Fruit fly (Drosophila melanogaster) whole organism, embryonic: Measurements from ENCODE around the gene CG13912.
A peak's percentile ranks its signal among the peaks of the same experiment; 100 is the strongest.

Experiments used
- B-H2 ChIP-seq: fragments of 200-800 bp; sonication (Bioruptor generic); optimal IDR thresholded peaks from 2 replicates; lab custom pipeline; 2018; ENCODE audit warnings: missing biosample characterization, mild to moderate bottlenecking, missing genetic modification characterization
- CG11504 ChIP-seq: fragments of 200-800 bp; sonication (Bioruptor generic); optimal IDR thresholded peaks from 3 replicates; lab custom pipeline; 2019; ENCODE audit warnings: missing biosample characterization, mild to moderate bottlenecking, missing genetic modification characterization, moderate library complexity
- CG13424 ChIP-seq: fragments of 200-800 bp; sonication (Bioruptor generic); optimal IDR thresholded peaks from 2 replicates; lab custom pipeline; 2019; ENCODE audit warnings: missing biosample characterization, mild to moderate bottlenecking, missing genetic modification characterization, moderate library complexity
- CG14441 ChIP-seq: fragments of 200-800 bp; sonication (Bioruptor generic); IDR thresholded peaks from 2 replicates; pipeline ENCODE4 v1.3.6; 2022; ENCODE audit warnings: missing biosample characterization, missing genetic modification characterization
- CG14667 ChIP-seq: fragments of 200-800 bp; sonication (Bioruptor generic); IDR thresholded peaks from 2 replicates; pipeline ENCODE4 v1.3.6; 2022; ENCODE audit warnings: missing biosample characterization, missing genetic modification characterization
- CG1603 ChIP-seq: fragments of 200-800 bp; sonication (Bioruptor generic); optimal IDR thresholded peaks from 2 replicates; lab custom pipeline; 2019; ENCODE audit warnings: missing biosample characterization, mild to moderate bottlenecking, missing genetic modification characterization, moderate library complexity
- CG17328 ChIP-seq: fragments of 200-800 bp; sonication (Bioruptor generic); IDR thresholded peaks from 2 replicates; pipeline ENCODE4 v1.3.6; 2022; ENCODE audit warnings: missing biosample characterization, missing genetic modification characterization
- CG2712 ChIP-seq: fragments of 200-800 bp; optimal IDR thresholded peaks from 3 replicates; lab custom pipeline; 2019; ENCODE audit warnings: missing biosample characterization, mild to moderate bottlenecking, missing genetic modification characterization, moderate library complexity
- CG30403 ChIP-seq: fragments of 200-800 bp; sonication (Bioruptor generic); optimal IDR thresholded peaks from 3 replicates; lab custom pipeline; 2016; ENCODE audit warnings: missing biosample characterization, missing genetic modification characterization
- CG31224 ChIP-seq: fragments of 200-800 bp; sonication (Bioruptor generic); IDR thresholded peaks from 2 replicates; pipeline ENCODE4 v1.3.6; 2022; ENCODE audit warnings: missing biosample characterization, missing genetic modification characterization
- CG4404 ChIP-seq: fragments of 200-800 bp; sonication (Bioruptor generic); IDR thresholded peaks from 2 replicates; pipeline ENCODE4 v1.3.6; 2022; ENCODE audit warnings: missing biosample characterization, missing genetic modification characterization
- CG4854 ChIP-seq: fragments of 200-800 bp; sonication (Bioruptor generic); optimal IDR thresholded peaks from 2 replicates; lab custom pipeline; 2016; ENCODE audit warnings: missing biosample characterization, missing genetic modification characterization, inconsistent platforms
- CG7556 ChIP-seq: fragments of 200-800 bp; sonication (Bioruptor generic); optimal IDR thresholded peaks from 2 replicates; lab custom pipeline; 2017; ENCODE audit warnings: missing biosample characterization, mild to moderate bottlenecking, missing genetic modification characterization
- CG8290 ChIP-seq, 3 experiments: fragments of 200-800 bp; sonication (Bioruptor generic); optimal IDR thresholded peaks; 2 replicates each; lab custom pipeline; 2016 to 2019; ENCODE audit warnings: missing biosample characterization in 3 of 3, missing genetic modification characterization in 3 of 3, mild to moderate bottlenecking in 2 of 3, moderate library complexity in 1 of 3
- CG9876 ChIP-seq: fragments of 200-800 bp; sonication (Bioruptor generic); optimal IDR thresholded peaks from 2 replicates; lab custom pipeline; 2016; ENCODE audit warnings: missing biosample characterization, missing genetic modification characterization
- CHES-1-like ChIP-seq: fragments of 200-800 bp; sonication (Bioruptor generic); optimal IDR thresholded peaks from 2 replicates; lab custom pipeline; 2016; ENCODE audit warnings: missing biosample characterization, missing genetic modification characterization
- D19B ChIP-seq: fragments of 200-800 bp; sonication (Bioruptor generic); optimal IDR thresholded peaks from 2 replicates; lab custom pipeline; 2017; ENCODE audit warnings: missing biosample characterization, mild to moderate bottlenecking, missing genetic modification characterization
- Dad ChIP-seq: fragments of 200-800 bp; sonication (Bioruptor generic); optimal IDR thresholded peaks from 3 replicates; lab custom pipeline; 2016; ENCODE audit warnings: missing biosample characterization, missing genetic modification characterization
- Ets65A ChIP-seq: fragments of 200-800 bp; sonication (Bioruptor generic); peaks from one replicate; lab custom pipeline; 2016; ENCODE audit warnings: missing biosample characterization, missing genetic modification characterization
- Gug ChIP-seq: fragments of 200-800 bp; sonication (Bioruptor generic); IDR thresholded peaks from 4 replicates; pipeline ENCODE4 v1.3.6; 2022; ENCODE audit warnings: missing biosample characterization, missing genetic modification characterization
- H15 ChIP-seq: fragments of 200-800 bp; sonication (Bioruptor generic); IDR thresholded peaks from 3 replicates; pipeline ENCODE4 v1.3.6; 2022; ENCODE audit warnings: missing biosample characterization, missing genetic modification characterization
- H2.0 ChIP-seq: fragments of 200-800 bp; sonication (Bioruptor generic); IDR thresholded peaks from 2 replicates; pipeline ENCODE4 v1.3.6; 2022; ENCODE audit warnings: missing biosample characterization, missing genetic modification characterization
- HmgZ ChIP-seq: fragments of 200-800 bp; sonication (Bioruptor generic); optimal IDR thresholded peaks from 2 replicates; lab custom pipeline; 2018; ENCODE audit warnings: missing biosample characterization, mild to moderate bottlenecking, missing genetic modification characterization
- Med ChIP-seq: fragments of 200-800 bp; sonication (Bioruptor generic); peaks from one replicate; lab custom pipeline; 2016; ENCODE audit warnings: missing biosample characterization, missing genetic modification characterization, mild to moderate bottlenecking, inconsistent platforms, moderate library complexity
- Oli ChIP-seq: fragments of 200-800 bp; sonication (Bioruptor generic); optimal IDR thresholded peaks from 2 replicates; lab custom pipeline; 2018; ENCODE audit warnings: missing biosample characterization, mild to moderate bottlenecking, missing genetic modification characterization, moderate library complexity
- Ravus ChIP-seq: fragments of 200-800 bp; sonication (Bioruptor generic); IDR thresholded peaks from 2 replicates; pipeline ENCODE4 v1.3.6; 2022; ENCODE audit warnings: missing biosample characterization, missing genetic modification characterization
- Sox102F ChIP-seq: fragments of 200-800 bp; sonication (Bioruptor generic); optimal IDR thresholded peaks from 2 replicates; lab custom pipeline; 2018; ENCODE audit warnings: missing biosample characterization, mild to moderate bottlenecking, missing genetic modification characterization, moderate library complexity
- Xbp1 ChIP-seq: fragments of 200-800 bp; sonication (Bioruptor generic); optimal IDR thresholded peaks from 3 replicates; lab custom pipeline; 2016; ENCODE audit warnings: missing biosample characterization, mild to moderate bottlenecking, missing genetic modification characterization
- Xrp1 ChIP-seq: fragments of 200-800 bp; sonication (Bioruptor generic); IDR thresholded peaks from 2 replicates; pipeline ENCODE4 v1.3.6; 2022; ENCODE audit warnings: missing biosample characterization, missing genetic modification characterization
- ab ChIP-seq: fragments of 200-800 bp; sonication (Bioruptor generic); optimal IDR thresholded peaks from 2 replicates; lab custom pipeline; 2016; ENCODE audit warnings: missing biosample characterization, missing genetic modification characterization
- abd-A ChIP-seq: fragments of 200-800 bp; sonication (Bioruptor generic); optimal IDR thresholded peaks from 3 replicates; lab custom pipeline; 2019; ENCODE audit warnings: missing biosample characterization, mild to moderate bottlenecking, missing genetic modification characterization, moderate library complexity
- al ChIP-seq: fragments of 200-800 bp; sonication (Bioruptor generic); IDR thresholded peaks from 2 replicates; pipeline ENCODE4 v1.3.6; 2022; ENCODE audit warnings: missing biosample characterization, missing genetic modification characterization
- ara ChIP-seq: fragments of 200-800 bp; sonication (Bioruptor generic); IDR thresholded peaks from 2 replicates; pipeline ENCODE4 v1.3.6; 2022; ENCODE audit warnings: missing biosample characterization, missing genetic modification characterization
- bsh ChIP-seq, 2 experiments: fragments of 200-800 bp; sonication (Bioruptor generic); optimal IDR thresholded peaks; 2 replicates each; lab custom pipeline; 2017 to 2018; ENCODE audit warnings: mild to moderate bottlenecking in 2 of 2, missing biosample characterization in 2 of 2, missing genetic modification characterization in 2 of 2, moderate library complexity in 1 of 2
- dati ChIP-seq: fragments of 200-800 bp; sonication (Bioruptor generic); IDR thresholded peaks from 2 replicates; pipeline ENCODE4 v1.3.6; 2022; ENCODE audit warnings: missing biosample characterization, missing genetic modification characterization
- gem ChIP-seq: fragments of 200-800 bp; sonication (Bioruptor generic); optimal IDR thresholded peaks from 2 replicates; lab custom pipeline; 2019; ENCODE audit warnings: missing biosample characterization, mild to moderate bottlenecking, missing genetic modification characterization, moderate library complexity
- ken ChIP-seq: fragments of 200-800 bp; sonication (Bioruptor generic); IDR thresholded peaks from 3 replicates; pipeline ENCODE4 v1.3.6; 2022; ENCODE audit warnings: missing biosample characterization, missing genetic modification characterization
- lilli ChIP-seq: fragments of 200-800 bp; sonication (Bioruptor generic); optimal IDR thresholded peaks from 3 replicates; lab custom pipeline; 2016; ENCODE audit warnings: missing biosample characterization, missing genetic modification characterization
- prd ChIP-seq, 3 experiments: fragments of >200 bp in 2 of 3; fragments of 200-800 bp in 1 of 3; sonication (Bioruptor generic) in 1 of 3; optimal IDR thresholded peaks in 2 of 3; IDR thresholded peaks in 1 of 3; 2 replicates in 2 of 3; 3 replicates in 1 of 3; pipeline versions ENCODE4 v1.3.6 to Lab custom; 2017 to 2022; ENCODE audit warnings: missing biosample characterization in 1 of 3, missing genetic modification characterization in 1 of 3
- row ChIP-seq: fragments of 200-800 bp; sonication (Bioruptor generic); IDR thresholded peaks from 3 replicates; pipeline ENCODE4 v1.3.6; 2022; ENCODE audit warnings: missing biosample characterization, missing genetic modification characterization
- scrt ChIP-seq: fragments of 200-800 bp; sonication (Bioruptor generic); optimal IDR thresholded peaks from 2 replicates; lab custom pipeline; 2018; ENCODE audit warnings: missing biosample characterization, mild to moderate bottlenecking, missing genetic modification characterization, moderate library complexity
- sens ChIP-seq: fragments of 200-800 bp; sonication (Bioruptor generic); peaks from one replicate; lab custom pipeline; 2016; ENCODE audit warnings: missing biosample characterization, missing genetic modification characterization
- slbo ChIP-seq: fragments of 200-800 bp; sonication (Bioruptor generic); IDR thresholded peaks from 2 replicates; pipeline ENCODE4 v1.3.6; 2022; ENCODE audit warnings: missing biosample characterization, missing genetic modification characterization
- tgo ChIP-seq: fragments of 200-800 bp; sonication (Bioruptor generic); IDR thresholded peaks from 3 replicates; pipeline ENCODE4 v1.3.6; 2022; ENCODE audit warnings: missing biosample characterization, missing genetic modification characterization
- tin ChIP-seq: fragments of 200-800 bp; sonication (Bioruptor generic); optimal IDR thresholded peaks from 3 replicates; lab custom pipeline; 2016; ENCODE audit warnings: missing biosample characterization, missing genetic modification characterization
- trh ChIP-seq: fragments of 200-800 bp; sonication (Bioruptor generic); optimal IDR thresholded peaks from 2 replicates; lab custom pipeline; 2016; ENCODE audit warnings: missing biosample characterization, missing genetic modification characterization
- tx ChIP-seq: fragments of 200-800 bp; sonication (Bioruptor generic); optimal IDR thresholded peaks from 2 replicates; lab custom pipeline; 2016; ENCODE audit warnings: missing biosample characterization, missing genetic modification characterization
- zfh1 ChIP-seq: fragments of 200-800 bp; sonication (Bioruptor generic); IDR thresholded peaks from 3 replicates; pipeline ENCODE4 v1.3.6; 2022; ENCODE audit warnings: missing biosample characterization, missing genetic modification characterization

The CG13912 gene

DNA sequence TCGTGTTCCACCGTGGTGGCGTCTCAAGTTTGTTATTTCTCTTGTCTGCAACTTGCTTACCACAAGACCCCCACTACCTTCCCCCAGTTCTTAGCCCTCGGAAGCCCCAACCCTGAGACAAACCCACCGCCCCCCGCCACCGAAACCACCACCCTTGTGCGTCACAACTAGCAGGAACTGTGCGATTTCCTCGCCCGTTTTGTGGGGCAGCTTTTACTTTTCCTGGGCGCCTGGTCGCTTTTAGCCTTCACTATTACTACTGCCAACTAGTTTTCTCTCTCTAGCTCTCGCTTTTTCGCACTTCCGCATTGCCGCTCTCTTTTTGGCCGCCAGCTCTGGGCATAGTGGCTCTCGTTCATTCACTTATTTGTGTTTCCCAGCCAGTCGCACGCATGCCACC, 42.9 kb upstream of the CG13912 start:
- TF ChIP-seq CG4854 (GFP tag; lab: Kevin White, UChicago) (no peak), CG31224 (GFP tag; lab: Robert Waterston, UW) (peak; percentile 97), abd-A (peak; percentile 78), scrt (GFP tag; lab: Kevin White, UChicago) (peak; percentile 40), HmgZ (tag; lab: Kevin White, UChicago) (no peak)

DNA sequence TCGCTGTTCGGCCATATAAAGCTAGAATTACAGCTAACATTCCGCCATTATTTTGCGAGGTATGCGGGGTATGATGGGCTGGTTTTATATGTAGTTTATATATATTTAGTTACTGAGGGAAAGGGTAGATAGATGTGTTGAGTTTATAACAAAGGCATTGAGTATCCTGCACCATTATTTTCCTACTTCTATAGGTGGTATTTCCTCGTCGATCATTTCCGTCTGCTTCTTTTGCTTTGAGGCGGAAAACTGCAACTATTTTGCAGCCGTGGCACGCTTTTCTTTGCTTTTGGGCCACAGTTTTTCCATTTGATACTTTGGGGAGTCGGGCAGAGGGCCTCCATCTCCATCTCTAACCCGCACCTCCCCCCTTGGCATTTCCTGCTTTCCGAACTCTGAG, 40.2 kb upstream of the CG13912 start:
- peak; percentile 50 for TF ChIP-seq Med (GFP tag; lab: Kevin White, UChicago)
- peak; percentile 2 for TF ChIP-seq CG30403 (GFP tag; lab: Kevin White, UChicago)
- TF ChIP-seq CG14667 = 0 out of 2 replicates have a peak, but pooled peaks have one; percentile 14
- no peak for TF ChIP-seq tin
- TF ChIP-seq lilli (GFP tag; lab: Kevin White, UChicago) = peak; percentile 2
- TF ChIP-seq Oli (tag; lab: Kevin White, UChicago) = peak; percentile 16
- peak; percentile 8 for TF ChIP-seq CG2712 (tag; lab: Kevin White, UChicago)
- 0 out of 3 replicates have a peak, but pooled peaks have one; percentile 14 for TF ChIP-seq tgo (GFP tag; lab: Robert Waterston, UW)
- no peak for TF ChIP-seq Ravus (GFP tag; lab: Robert Waterston, UW)
- TF ChIP-seq Gug (GFP tag; lab: Robert Waterston, UW) = no peak
- TF ChIP-seq CG1603 (tag; lab: Kevin White, UChicago) = peak; percentile 45
- no peak for TF ChIP-seq tx (GFP tag; lab: Kevin White, UChicago)
- 0 out of 2 replicates have a peak, but pooled peaks have one; percentile 11 for TF ChIP-seq ara (GFP tag; lab: Robert Waterston, UW)
- 0 out of 2 replicates have a peak, but pooled peaks have one; percentile 15 for TF ChIP-seq CG4404 (GFP tag; lab: Robert Waterston, UW)
- no peak for TF ChIP-seq CG9876 (GFP tag; lab: Kevin White, UChicago)
- TF ChIP-seq CG17328 (GFP tag; lab: Robert Waterston, UW) = 0 out of 2 replicates have a peak, but pooled peaks have one; percentile 20
- TF ChIP-seq zfh1 (GFP tag; lab: Robert Waterston, UW) = 0 out of 3 replicates have a peak, but pooled peaks have one; percentile 24
- no peak for TF ChIP-seq CG4854 (GFP tag; lab: Kevin White, UChicago)
- no peak for TF ChIP-seq CG7556
- 0 out of 3 replicates have a peak, but pooled peaks have one; percentile 20 for TF ChIP-seq H15 (GFP tag; lab: Robert Waterston, UW)
- TF ChIP-seq CG13424 (tag; lab: Kevin White, UChicago) = no peak
- peak; percentile 16 for TF ChIP-seq Sox102F (GFP tag; lab: Kevin White, UChicago)
- no peak for TF ChIP-seq trh (GFP tag; lab: Kevin White, UChicago)
- 0 out of 3 replicates have a peak, but pooled peaks have one; percentile 52 for TF ChIP-seq ken (GFP tag; lab: Robert Waterston, UW)
- no peak for TF ChIP-seq CG11504
- peak; percentile 17 for TF ChIP-seq Xbp1
- no peak for TF ChIP-seq prd (optimal IDR thresholded peaks at IDR 0.05; lab: Kevin White, UChicago)
- TF ChIP-seq prd (GFP tag; IDR thresholded peaks at IDR 0.05; lab: Robert Waterston, UW) = peak; percentile 55; the same call in 2 of the 3 replicates
- TF ChIP-seq slbo (GFP tag; lab: Robert Waterston, UW) = peak; percentile 18; the same call in 1 of the 2 replicates
- peak in 1 of 2 experiments; percentile 1 for TF ChIP-seq bsh (GFP tag; optimal IDR thresholded peaks at IDR 0.05; lab: Kevin White, UChicago)
- peak; percentile 10 for TF ChIP-seq sens (GFP tag; lab: Kevin White, UChicago)
- TF ChIP-seq H2.0 = no peak
- no peak for TF ChIP-seq al (GFP tag; lab: Robert Waterston, UW)
- TF ChIP-seq D19B (GFP tag; lab: Kevin White, UChicago) = peak; percentile 15
- TF ChIP-seq CG8290 (GFP tag; optimal IDR thresholded peaks at IDR 0.05; lab: Kevin White, UChicago) = no peak
- peak in 1 of 2 experiments; percentile 4 for TF ChIP-seq CG8290 (tag; optimal IDR thresholded peaks at IDR 0.05; lab: Kevin White, UChicago)
- TF ChIP-seq Xrp1 (GFP tag; lab: Robert Waterston, UW) = peak; percentile 24; the same call in 1 of the 2 replicates
- TF ChIP-seq dati (GFP tag; lab: Robert Waterston, UW) = no peak
- peak; percentile 29 for TF ChIP-seq Ets65A
- no peak for TF ChIP-seq Dad (GFP tag; lab: Kevin White, UChicago)
- 0 out of 2 replicates have a peak, but pooled peaks have one; percentile 39 for TF ChIP-seq CG14441 (GFP tag; lab: Robert Waterston, UW)
- peak; percentile 42; the same call in 2 of the 3 replicates for TF ChIP-seq row (GFP tag; lab: Robert Waterston, UW)
- TF ChIP-seq gem = peak; percentile 22
- no peak for TF ChIP-seq B-H2
- TF ChIP-seq CHES-1-like = no peak
- no peak for TF ChIP-seq ab (GFP tag; lab: Kevin White, UChicago)
- TF ChIP-seq, all 482 proteins: peak for 27
